Fruit fly (Drosophila melanogaster): ENCODE data around the gene Sfp87B.

dm6 chr3R:12248243-12248642 lies 24.7 kb upstream of the Sfp87B start:
- TF ChIP-seq Sin3A (optimal IDR thresholded peaks at IDR 0.05) (no peak), insv (optimal IDR thresholded peaks at IDR 0.05) (no peak), psq (optimal IDR thresholded peaks at IDR 0.05) (no peak), Myc (optimal IDR thresholded peaks at IDR 0.05) (no peak), h (optimal IDR thresholded peaks at IDR 0.05) (no peak)
